Fruit fly (Drosophila melanogaster) whole organism, embryonic: ENCODE data around the gene Ac3.

Experiments used
- ATbp ChIP-seq: fragments of 200-800 bp; sonication (Bioruptor generic); optimal IDR thresholded peaks from 2 replicates; lab custom pipeline; 2017; ENCODE audit warnings: missing biosample characterization, mild to moderate bottlenecking, missing genetic modification characterization, missing genetic modification reagents
- B-H1 ChIP-seq: fragments of 200-800 bp; sonication (Bioruptor generic); IDR thresholded peaks from 3 replicates; pipeline ENCODE4 v1.3.6; 2022; ENCODE audit warnings: missing biosample characterization, missing genetic modification characterization
- CG1024 ChIP-seq: fragments of 200-800 bp; sonication (Bioruptor generic); IDR thresholded peaks from 2 replicates; pipeline ENCODE4 v1.3.6; 2022; ENCODE audit warnings: missing biosample characterization, missing genetic modification characterization
- CG10959 ChIP-seq: fragments of 200-800 bp; sonication (Bioruptor generic); IDR thresholded peaks from 2 replicates; pipeline ENCODE4 v1.3.6; 2022; ENCODE audit warnings: missing biosample characterization, missing genetic modification characterization
- CG10979 ChIP-seq: fragments of 200-800 bp; sonication (Bioruptor generic); optimal IDR thresholded peaks from 2 replicates; lab custom pipeline; 2018; ENCODE audit warnings: missing biosample characterization, mild to moderate bottlenecking, missing genetic modification characterization, moderate library complexity
- CG12659 ChIP-seq: fragments of 200-800 bp; sonication (Bioruptor generic); optimal IDR thresholded peaks from 3 replicates; lab custom pipeline; 2017; ENCODE audit warnings: mild to moderate bottlenecking, missing biosample characterization, missing genetic modification reagents, missing genetic modification characterization
- CG12744 ChIP-seq: fragments of 200-800 bp; sonication (Bioruptor generic); optimal IDR thresholded peaks from 2 replicates; lab custom pipeline; 2016; ENCODE audit warnings: missing biosample characterization, missing genetic modification characterization
- CG1602 ChIP-seq: fragments of 200-800 bp; sonication (Bioruptor generic); optimal IDR thresholded peaks from 3 replicates; lab custom pipeline; 2016; ENCODE audit warnings: missing biosample characterization, missing genetic modification characterization
- CG16779 ChIP-seq: fragments of 200-800 bp; sonication (Bioruptor generic); IDR thresholded peaks from 2 replicates; pipeline ENCODE4 v1.3.6; 2022; ENCODE audit warnings: missing biosample characterization, missing genetic modification characterization
- CG17359 ChIP-seq: fragments of 200-800 bp; sonication (Bioruptor generic); optimal IDR thresholded peaks from 3 replicates; lab custom pipeline; 2018; ENCODE audit warnings: missing biosample characterization, mild to moderate bottlenecking, missing genetic modification characterization, moderate library complexity
- CG18011 ChIP-seq: fragments of 200-800 bp; sonication (Bioruptor generic); optimal IDR thresholded peaks from 2 replicates; lab custom pipeline; 2017; ENCODE audit warnings: missing biosample characterization, missing genetic modification characterization, mild to moderate bottlenecking, moderate library complexity, missing genotype
- CG18476 ChIP-seq: fragments of 200-800 bp; sonication (Bioruptor generic); optimal IDR thresholded peaks from 2 replicates; lab custom pipeline; 2016; ENCODE audit warnings: missing biosample characterization, mild to moderate bottlenecking, missing genetic modification characterization
- CG2129 ChIP-seq: fragments of 200-800 bp; sonication (Bioruptor generic); IDR thresholded peaks from 2 replicates; pipeline ENCODE4 v1.3.6; 2022; ENCODE audit warnings: missing biosample characterization, missing genetic modification characterization; ENCODE audit not compliant: partially characterized antibody
- CG33213 ChIP-seq: fragments of 200-800 bp; sonication (Bioruptor generic); optimal IDR thresholded peaks from 3 replicates; lab custom pipeline; 2016; ENCODE audit warnings: missing biosample characterization, missing genetic modification characterization
- CG3726 ChIP-seq: fragments of 200-800 bp; sonication (Bioruptor generic); IDR thresholded peaks from 3 replicates; pipeline ENCODE4, ENCODE4 v1.3.6; 2022; ENCODE audit warnings: missing biosample characterization, missing genetic modification characterization
- CG4404 ChIP-seq: fragments of 200-800 bp; sonication (Bioruptor generic); IDR thresholded peaks from 2 replicates; pipeline ENCODE4 v1.3.6; 2022; ENCODE audit warnings: missing biosample characterization, missing genetic modification characterization
- CG6175 ChIP-seq: fragments of 200-800 bp; sonication (Bioruptor generic); IDR thresholded peaks from 3 replicates; pipeline ENCODE4 v1.3.6; 2022; ENCODE audit warnings: missing biosample characterization, missing genetic modification characterization
- CG6254 ChIP-seq: fragments of 200-800 bp; sonication (Bioruptor generic); optimal IDR thresholded peaks from 3 replicates; lab custom pipeline; 2017; ENCODE audit warnings: mild to moderate bottlenecking, missing biosample characterization, missing genetic modification reagents, missing genetic modification characterization
- CG6272 ChIP-seq: fragments of 200-800 bp; sonication (Bioruptor generic); IDR thresholded peaks from 2 replicates; pipeline ENCODE4 v1.3.6; 2022; ENCODE audit warnings: missing biosample characterization, missing genetic modification characterization
- CG7963 ChIP-seq: fragments of 200-800 bp; sonication (Bioruptor generic); IDR thresholded peaks from 3 replicates; pipeline ENCODE4 v1.3.6; 2022; ENCODE audit warnings: missing biosample characterization, missing genetic modification characterization; ENCODE audit not compliant: partially characterized antibody
- CG8478 ChIP-seq: fragments of >200 bp; optimal IDR thresholded peaks from 2 replicates; lab custom pipeline; 2018
- CG8924 ChIP-seq: fragments of 200-800 bp; optimal IDR thresholded peaks from 3 replicates; lab custom pipeline; 2019; ENCODE audit warnings: missing biosample characterization, mild to moderate bottlenecking, missing genetic modification characterization, moderate library complexity
- CG9876 ChIP-seq: fragments of 200-800 bp; sonication (Bioruptor generic); optimal IDR thresholded peaks from 2 replicates; lab custom pipeline; 2016; ENCODE audit warnings: missing biosample characterization, missing genetic modification characterization
- CTCF ChIP-seq: fragments of 200-800 bp; sonication (Bioruptor generic); optimal IDR thresholded peaks from 2 replicates; lab custom pipeline; 2017; ENCODE audit warnings: missing biosample characterization, mild to moderate bottlenecking, missing genetic modification characterization, moderate library complexity
- Doc2 ChIP-seq: fragments of 200-800 bp; sonication (Bioruptor generic); IDR thresholded peaks from 2 replicates; pipeline ENCODE4 v1.3.6; 2022; ENCODE audit warnings: missing biosample characterization, missing genetic modification characterization
- ERR ChIP-seq: fragments of 200-800 bp; sonication (Bioruptor generic); optimal IDR thresholded peaks from 2 replicates; lab custom pipeline; 2016; ENCODE audit warnings: missing biosample characterization, missing genetic modification characterization
- HLH3B ChIP-seq: fragments of 200-800 bp; sonication (Bioruptor generic); IDR thresholded peaks from 2 replicates; pipeline ENCODE4 v1.3.6; 2022; ENCODE audit warnings: missing biosample characterization, missing genetic modification characterization
- Hand ChIP-seq: fragments of 200-800 bp; sonication (Bioruptor generic); optimal IDR thresholded peaks from 2 replicates; lab custom pipeline; 2017; ENCODE audit warnings: mild to moderate bottlenecking, missing biosample characterization, missing genetic modification reagents, missing genetic modification characterization
- Lim3 ChIP-seq: fragments of 200-800 bp; sonication (Bioruptor generic); IDR thresholded peaks from 2 replicates; pipeline ENCODE4 v1.3.6; 2022; ENCODE audit warnings: missing biosample characterization, missing genetic modification characterization
- MBD-R2 ChIP-seq: fragments of 200-800 bp; sonication (Bioruptor generic); IDR thresholded peaks from 2 replicates; pipeline ENCODE4 v1.3.6; 2022; ENCODE audit warnings: missing biosample characterization, missing genetic modification characterization
- Myb ChIP-seq: fragments of 200-800 bp; sonication (Bioruptor generic); optimal IDR thresholded peaks from 2 replicates; lab custom pipeline; 2016; ENCODE audit warnings: missing biosample characterization, missing genetic modification characterization
- NC2α ChIP-seq: fragments of 200-800 bp; sonication (Bioruptor generic); optimal IDR thresholded peaks from 2 replicates; lab custom pipeline; 2016; ENCODE audit warnings: missing biosample characterization, missing genetic modification characterization
- Optix ChIP-seq: fragments of 200-800 bp; sonication (Bioruptor generic); IDR thresholded peaks from 3 replicates; pipeline ENCODE4 v1.3.6; 2022; ENCODE audit warnings: missing biosample characterization, missing genetic modification characterization
- Pdp1 ChIP-seq, 2 experiments: fragments of 200-800 bp; sonication (Bioruptor generic); optimal IDR thresholded peaks; 3 replicates each; lab custom pipeline; 2016; ENCODE audit warnings: missing biosample characterization in 2 of 2, missing genetic modification characterization in 2 of 2, mild to moderate bottlenecking in 1 of 2, moderate library complexity in 1 of 2
- Sry-δ ChIP-seq: fragments of 200-800 bp; sonication (Bioruptor generic); optimal IDR thresholded peaks from 2 replicates; lab custom pipeline; 2016; ENCODE audit warnings: missing biosample characterization, missing genetic modification characterization
- Usf ChIP-seq: fragments of 200-800 bp; sonication (Bioruptor generic); optimal IDR thresholded peaks from 2 replicates; lab custom pipeline; 2017; ENCODE audit warnings: missing genotype, missing biosample characterization, missing genetic modification characterization
- abd-A ChIP-seq: fragments of 200-800 bp; sonication (Bioruptor generic); optimal IDR thresholded peaks from 3 replicates; lab custom pipeline; 2019; ENCODE audit warnings: missing biosample characterization, mild to moderate bottlenecking, missing genetic modification characterization, moderate library complexity
- ase ChIP-seq: fragments of 200-800 bp; sonication (Bioruptor generic); IDR thresholded peaks from 3 replicates; pipeline ENCODE4 v1.3.6; 2022; ENCODE audit warnings: missing biosample characterization, missing genetic modification characterization
- grau ChIP-seq: fragments of 200-800 bp; optimal IDR thresholded peaks from 3 replicates; lab custom pipeline; 2019; ENCODE audit warnings: missing biosample characterization, mild to moderate bottlenecking, missing genetic modification characterization, moderate library complexity
- gsb ChIP-seq: fragments of 200-800 bp; sonication (Bioruptor generic); IDR thresholded peaks from 2 replicates; pipeline ENCODE4 v1.3.6; 2022; ENCODE audit warnings: missing biosample characterization, missing genetic modification characterization
- hbn ChIP-seq: fragments of 200-800 bp; sonication (Bioruptor generic); IDR thresholded peaks from 2 replicates; pipeline ENCODE4 v1.3.6; 2022; ENCODE audit warnings: missing biosample characterization, missing genetic modification characterization; ENCODE audit not compliant: partially characterized antibody
- inv ChIP-seq: fragments of 200-800 bp; sonication (Bioruptor generic); IDR thresholded peaks from 2 replicates; pipeline ENCODE4 v1.3.6; 2022; ENCODE audit warnings: missing biosample characterization, missing genetic modification characterization; ENCODE audit not compliant: partially characterized antibody
- luna ChIP-seq: fragments of 200-800 bp; sonication (Bioruptor generic); optimal IDR thresholded peaks from 2 replicates; lab custom pipeline; 2016; ENCODE audit warnings: missing biosample characterization, missing genetic modification characterization
- p53 ChIP-seq: fragments of 200-800 bp; sonication (Bioruptor generic); optimal IDR thresholded peaks from 2 replicates; lab custom pipeline; 2016; ENCODE audit warnings: missing biosample characterization, missing genetic modification characterization
- pb ChIP-seq: fragments of 200-800 bp; sonication (Bioruptor generic); optimal IDR thresholded peaks from 3 replicates; lab custom pipeline; 2016; ENCODE audit warnings: missing biosample characterization, missing genetic modification characterization
- sim ChIP-seq: fragments of 200-800 bp; sonication (Bioruptor generic); IDR thresholded peaks from 2 replicates; pipeline ENCODE4 v1.3.6; 2022; ENCODE audit warnings: missing biosample characterization, missing genetic modification characterization
- sna ChIP-seq: fragments of 200-800 bp; sonication (Bioruptor generic); IDR thresholded peaks from 2 replicates; pipeline ENCODE4 v1.3.6; 2022; ENCODE audit warnings: missing biosample characterization, missing genetic modification characterization; ENCODE audit not compliant: partially characterized antibody
- ssp ChIP-seq: fragments of 200-800 bp; sonication (Bioruptor generic); IDR thresholded peaks from 2 replicates; pipeline ENCODE4 v1.3.6; 2022; ENCODE audit warnings: missing biosample characterization, missing genetic modification characterization
- tna ChIP-seq: fragments of 200-800 bp; sonication (Bioruptor generic); IDR thresholded peaks from 2 replicates; pipeline ENCODE4 v1.3.6; 2022; ENCODE audit warnings: missing biosample characterization, missing genetic modification characterization; ENCODE audit not compliant: partially characterized antibody
- ttk ChIP-seq: fragments of 200-800 bp; sonication (Bioruptor generic); IDR thresholded peaks from 2 replicates; pipeline ENCODE4 v2.1.2; 2022; ENCODE audit warnings: missing biosample characterization, missing genetic modification characterization
- vnd ChIP-seq: fragments of 200-800 bp; sonication (Bioruptor generic); IDR thresholded peaks from 3 replicates; pipeline ENCODE4 v1.3.6; 2022; ENCODE audit warnings: missing biosample characterization, missing genetic modification characterization; ENCODE audit not compliant: partially characterized antibody
- vvl ChIP-seq: fragments of 200-800 bp; sonication (Bioruptor generic); IDR thresholded peaks from 2 replicates; pipeline ENCODE4 v1.3.6; 2022; ENCODE audit warnings: missing biosample characterization, missing genetic modification characterization
- z ChIP-seq: fragments of 200-800 bp; sonication (Bioruptor generic); IDR thresholded peaks from 3 replicates; pipeline ENCODE4 v1.3.6; 2022; ENCODE audit warnings: missing biosample characterization, missing genetic modification characterization

Ac3 gene

dm6 chr2L:21657426-21657825 lies 25.0 kb downstream of the Ac3 start (continued):
- TF ChIP-seq CG16779 (GFP tag; lab: Robert Waterston, UW) (peak; percentile 71), Pdp1 (GFP tag; optimal IDR thresholded peaks at IDR 0.05; lab: Kevin White, UChicago) (peak; percentile 42 to 66), ttk (GFP tag; lab: Robert Waterston, UW) (no peak), ase (GFP tag; lab: Robert Waterston, UW) (no peak), sna (no peak), Doc2 (GFP tag; lab: Robert Waterston, UW) (no peak), p53 (GFP tag; lab: Kevin White, UChicago) (no peak), CG10979 (tag; lab: Kevin White, UChicago) (peak; percentile 27), CG8924 (tag; lab: Kevin White, UChicago) (no peak), CG9876 (GFP tag; lab: Kevin White, UChicago) (peak; percentile 24), vvl (GFP tag; lab: Robert Waterston, UW) (no peak), CG12744 (GFP tag; lab: Kevin White, UChicago) (peak; percentile 32), Optix (no peak), CG18011 (GFP tag; lab: Kevin White, UChicago) (peak; percentile 48), CG10959 (GFP tag; lab: Robert Waterston, UW) (no peak), CG6272 (no peak), Lim3 (GFP tag; lab: Robert Waterston, UW) (no peak), CG6254 (GFP tag; lab: Kevin White, UChicago) (no peak), Usf (no peak), CG1602 (GFP tag; lab: Kevin White, UChicago) (peak; percentile 27), ATbp (GFP tag; lab: Kevin White, UChicago) (peak; percentile 41), CG33213 (GFP tag; lab: Kevin White, UChicago) (peak; percentile 89), CG7963 (GFP tag; lab: Robert Waterston, UW) (no peak), Sry-δ (GFP tag; lab: Kevin White, UChicago) (peak; percentile 42), tna (no peak), grau (tag; lab: Kevin White, UChicago) (peak; percentile 56), NC2α (peak; percentile 40), inv (GFP tag; lab: Robert Waterston, UW) (no peak), pb (GFP tag; lab: Kevin White, UChicago) (peak; percentile 50), abd-A (tag; lab: Kevin White, UChicago) (no peak), CG6175 (no peak), CG18476 (GFP tag; lab: Kevin White, UChicago) (no peak), B-H1 (GFP tag; lab: Robert Waterston, UW) (peak; percentile 24; the same call in 1 of the 3 replicates), Myb (peak; percentile 59), Hand (GFP tag; lab: Kevin White, UChicago) (no peak), ERR (no peak), vnd (no peak), ssp (GFP tag; lab: Robert Waterston, UW) (peak; percentile 77), CTCF (GFP tag; lab: Kevin White, UChicago) (peak; percentile 36), hbn (GFP tag; lab: Robert Waterston, UW) (no peak), MBD-R2 (GFP tag; lab: Robert Waterston, UW) (peak; percentile 58; the same call in 1 of the 2 replicates), sim (GFP tag; lab: Robert Waterston, UW) (no peak), z (no peak), CG4404 (no peak), luna (GFP tag; lab: Kevin White, UChicago) (no peak), HLH3B (GFP tag; lab: Robert Waterston, UW) (peak; percentile 71; the same call in 1 of the 2 replicates), CG12659 (GFP tag; lab: Kevin White, UChicago) (peak; percentile 81), CG8478 (lab: Kevin White, UChicago) (no peak), CG1024 (GFP tag; lab: Robert Waterston, UW) (peak; percentile 81), CG2129 (GFP tag; lab: Robert Waterston, UW) (no peak), CG17359 (tag; lab: Kevin White, UChicago) (peak; percentile 47), CG3726 (GFP tag; lab: Robert Waterston, UW) (no peak), gsb (GFP tag; lab: Robert Waterston, UW) (0 out of 2 replicates have a peak, but pooled peaks have one; percentile 10)
